Fruit fly (Drosophila melanogaster) whole organism, pupa: Measurements from ENCODE around the gene CG2211.

Experiments used
- CG10348 ChIP-seq: fragments of 200-800 bp; sonication (Bioruptor generic); IDR thresholded peaks from 2 replicates; pipeline ENCODE4 v1.3.6; 2022; ENCODE audit warnings: missing biosample characterization, missing genetic modification characterization
- CG12605 ChIP-seq: fragments of 200-800 bp; sonication (Bioruptor generic); IDR thresholded peaks from 2 replicates; pipeline ENCODE4 v1.3.6; 2022; ENCODE audit warnings: missing biosample characterization, missing genetic modification characterization
- CG13204 ChIP-seq: fragments of 200-800 bp; sonication (Bioruptor generic); optimal IDR thresholded peaks from 2 replicates; lab custom pipeline; 2018; ENCODE audit warnings: missing biosample characterization, mild to moderate bottlenecking, missing genetic modification characterization, moderate library complexity
- CG14655 ChIP-seq: fragments of 200-800 bp; sonication (Bioruptor generic); optimal IDR thresholded peaks from 3 replicates; lab custom pipeline; 2017; ENCODE audit warnings: mild to moderate bottlenecking, missing biosample characterization, missing genetic modification reagents, missing genetic modification characterization
- CG15710 ChIP-seq: fragments of 200-800 bp; sonication (Bioruptor generic); optimal IDR thresholded peaks from 2 replicates; lab custom pipeline; 2018; ENCODE audit warnings: missing biosample characterization, mild to moderate bottlenecking, missing genetic modification characterization, moderate library complexity
- CG17806 ChIP-seq: fragments of 200-800 bp; sonication (Bioruptor generic); optimal IDR thresholded peaks from 2 replicates; lab custom pipeline; 2018; ENCODE audit warnings: missing biosample characterization, mild to moderate bottlenecking, missing genetic modification characterization, moderate library complexity
- CG32121 ChIP-seq: fragments of 200-800 bp; sonication (Bioruptor generic); IDR thresholded peaks from 2 replicates; pipeline ENCODE4 v1.3.6; 2022; ENCODE audit warnings: missing biosample characterization, missing genetic modification characterization
- CG34367 ChIP-seq: fragments of 200-800 bp; sonication (Bioruptor generic); optimal IDR thresholded peaks from 2 replicates; lab custom pipeline; 2018; ENCODE audit warnings: missing biosample characterization, mild to moderate bottlenecking, missing genetic modification characterization
- CG4496 ChIP-seq: fragments of 200-800 bp; sonication (Bioruptor generic); IDR thresholded peaks from 3 replicates; pipeline ENCODE4 v1.3.6; 2022; ENCODE audit warnings: missing biosample characterization, missing genetic modification characterization
- CG8159 ChIP-seq: fragments of 200-800 bp; sonication (Bioruptor generic); optimal IDR thresholded peaks from 3 replicates; lab custom pipeline; 2018; ENCODE audit warnings: missing biosample characterization, mild to moderate bottlenecking, missing genetic modification characterization, moderate library complexity
- CG8301 ChIP-seq: fragments of 200-800 bp; sonication (Bioruptor generic); optimal IDR thresholded peaks from 2 replicates; lab custom pipeline; 2018; ENCODE audit warnings: missing biosample characterization, mild to moderate bottlenecking, missing genetic modification characterization
- CG9948 ChIP-seq: fragments of 200-800 bp; sonication (Bioruptor generic); optimal IDR thresholded peaks from 2 replicates; lab custom pipeline; 2018; ENCODE audit warnings: missing biosample characterization, mild to moderate bottlenecking, missing genetic modification characterization, moderate library complexity
- D1 ChIP-seq: fragments of 200-800 bp; sonication (Bioruptor generic); optimal IDR thresholded peaks from 2 replicates; lab custom pipeline; 2018; ENCODE audit warnings: missing biosample characterization, mild to moderate bottlenecking, missing genetic modification characterization, moderate library complexity
- EcR ChIP-seq: fragments of 200-800 bp; sonication (Bioruptor generic); optimal IDR thresholded peaks from 3 replicates; lab custom pipeline; 2019; ENCODE audit warnings: missing biosample characterization, missing genetic modification characterization, mild to moderate bottlenecking, moderate library complexity, missing genetic modification reagents
- Ets98B ChIP-seq: fragments of 200-800 bp; sonication (Bioruptor generic); IDR thresholded peaks from 2 replicates; pipeline ENCODE4 v1.3.6; 2022; ENCODE audit warnings: missing biosample characterization, missing genetic modification characterization
- Pif1A ChIP-seq: fragments of 200-800 bp; sonication (Bioruptor generic); optimal IDR thresholded peaks from 3 replicates; lab custom pipeline; 2016; ENCODE audit warnings: missing biosample characterization, missing genetic modification characterization
- Pif1B ChIP-seq: fragments of 200-800 bp; sonication (Bioruptor generic); optimal IDR thresholded peaks from 3 replicates; lab custom pipeline; 2016; ENCODE audit warnings: missing biosample characterization, missing genetic modification characterization
- Snoo ChIP-seq: fragments of 200-800 bp; sonication (Bioruptor generic); optimal IDR thresholded peaks from 3 replicates; lab custom pipeline; 2017; ENCODE audit warnings: missing biosample characterization, mild to moderate bottlenecking, missing genetic modification characterization, inconsistent platforms
- fd96Ca ChIP-seq: fragments of 200-800 bp; sonication (Bioruptor generic); IDR thresholded peaks from 3 replicates; pipeline ENCODE4 v1.3.6; 2022; ENCODE audit warnings: missing biosample characterization, missing genetic modification characterization
- gl ChIP-seq: fragments of 200-800 bp; sonication (Bioruptor generic); optimal IDR thresholded peaks from 2 replicates; lab custom pipeline; 2018; ENCODE audit warnings: missing biosample characterization, mild to moderate bottlenecking, missing genetic modification characterization
- rn ChIP-seq: fragments of 200-800 bp; sonication (Bioruptor generic); IDR thresholded peaks from 2 replicates; pipeline ENCODE4 v1.3.6; 2022; ENCODE audit warnings: missing biosample characterization, missing genetic modification characterization

Gene CG2211

dm6 chr3L:1302950-1303352 is 32.2 kb downstream of the CG2211 start:
- no peak for TF ChIP-seq rn (GFP tag; lab: Robert Waterston, UW)
- no peak for TF ChIP-seq CG32121 (GFP tag; lab: Robert Waterston, UW)
- no peak for TF ChIP-seq fd96Ca (GFP tag; lab: Robert Waterston, UW)
- TF ChIP-seq gl (tag; lab: Kevin White, UChicago): no peak
- TF ChIP-seq D1: no peak
- no peak for TF ChIP-seq CG8159 (tag; lab: Kevin White, UChicago)
- no peak for TF ChIP-seq CG9948 (tag; lab: Kevin White, UChicago)
- no peak for TF ChIP-seq CG17806 (tag; lab: Kevin White, UChicago)

DNA sequence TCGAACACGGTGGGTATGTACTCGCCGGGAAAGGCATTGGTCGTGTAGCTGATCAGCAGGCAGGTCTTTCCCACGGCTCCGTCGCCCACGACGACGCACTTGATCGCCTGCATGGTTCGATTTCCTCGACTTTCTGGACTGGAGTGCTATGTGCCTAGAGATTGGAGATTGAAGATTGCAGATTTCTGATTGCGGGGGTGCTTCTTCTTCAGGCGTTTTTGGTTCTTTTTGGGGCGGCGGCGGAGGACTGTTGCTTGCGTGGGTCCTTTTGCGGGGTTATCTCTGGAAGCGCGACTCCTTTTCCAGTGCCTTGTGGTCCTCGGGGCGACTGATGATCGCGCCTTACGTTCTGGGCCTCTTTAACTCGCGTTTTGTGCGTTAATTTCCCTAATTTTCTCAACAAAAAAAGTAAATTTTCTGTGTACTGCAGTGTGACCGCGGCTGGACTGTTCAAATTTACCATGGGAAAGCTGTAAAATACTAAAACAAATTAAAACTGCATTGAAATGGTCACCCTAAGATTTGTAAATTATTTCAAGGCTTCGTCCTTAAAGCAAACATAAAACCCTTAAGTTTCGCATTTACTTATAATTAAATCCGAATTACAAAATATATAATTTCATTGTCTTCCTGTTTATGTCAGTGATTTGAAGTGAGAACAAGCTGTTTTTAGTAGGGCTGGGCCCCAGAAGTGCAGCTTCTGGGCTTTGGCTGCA is 32.8 kb downstream of the CG2211 start, which contains the start of the genes Rac1 and Acat2:
Rac1 (minus strand) TSS at position 450 of the 716 bp plus-strand sequence.
Acat2 (plus strand) TSS at position 711 of the 716 bp plus-strand sequence.
- no peak for TF ChIP-seq CG13204 (GFP tag; lab: Kevin White, UChicago)
- no peak for TF ChIP-seq CG9948 (tag; lab: Kevin White, UChicago)
- TF ChIP-seq fd96Ca (GFP tag; lab: Robert Waterston, UW): no peak
- TF ChIP-seq CG17806 (tag; lab: Kevin White, UChicago): no peak
- no peak for TF ChIP-seq Pif1B (GFP tag; lab: Kevin White, UChicago)
- no peak for TF ChIP-seq CG34367 (tag; lab: Kevin White, UChicago)
- no peak for TF ChIP-seq CG15710 (tag; lab: Kevin White, UChicago)
- no peak for TF ChIP-seq gl (tag; lab: Kevin White, UChicago)
- no peak for TF ChIP-seq CG8301
- TF ChIP-seq CG12605 (GFP tag; lab: Robert Waterston, UW): no peak
- no peak for TF ChIP-seq EcR

dm6 chr3L:1300076-1300635 is 35.0 kb downstream of the CG2211 start:
- TF ChIP-seq CG13204 (GFP tag; lab: Kevin White, UChicago) (no peak), CG14655 (no peak), Ets98B (peak; percentile 31), CG15710 (tag; lab: Kevin White, UChicago) (peak; percentile 72), gl (tag; lab: Kevin White, UChicago) (peak; percentile 43), CG34367 (tag; lab: Kevin White, UChicago) (peak; percentile 54), CG8301 (peak; percentile 64), CG8159 (tag; lab: Kevin White, UChicago) (peak; percentile 72), fd96Ca (GFP tag; lab: Robert Waterston, UW) (no peak), Pif1A (no peak), Snoo (peak; percentile 70), EcR (no peak), CG4496 (GFP tag; lab: Robert Waterston, UW) (peak; percentile 74; the same call in 2 of the 3 replicates), CG10348 (GFP tag; lab: Robert Waterston, UW) (no peak), CG12605 (GFP tag; lab: Robert Waterston, UW) (no peak), CG17806 (tag; lab: Kevin White, UChicago) (peak; percentile 69), CG9948 (tag; lab: Kevin White, UChicago) (peak; percentile 64), rn (GFP tag; lab: Robert Waterston, UW) (no peak)

dm6 chr3L:1298509-1298908 is 36.6 kb downstream of the CG2211 start, which contains the start of gene scf:
scf (plus strand) TSS chr3L:1298672.
- TF ChIP-seq CG32121 (GFP tag; lab: Robert Waterston, UW) (0 out of 2 replicates have a peak, but pooled peaks have one; percentile 16), Ets98B (peak; percentile 36; the same call in 1 of the 2 replicates), CG9948 (tag; lab: Kevin White, UChicago) (no peak), CG4496 (GFP tag; lab: Robert Waterston, UW) (peak; percentile 18; the same call in 1 of the 3 replicates), EcR (peak; percentile 21), D1 (no peak), CG10348 (GFP tag; lab: Robert Waterston, UW) (no peak)

DNA sequence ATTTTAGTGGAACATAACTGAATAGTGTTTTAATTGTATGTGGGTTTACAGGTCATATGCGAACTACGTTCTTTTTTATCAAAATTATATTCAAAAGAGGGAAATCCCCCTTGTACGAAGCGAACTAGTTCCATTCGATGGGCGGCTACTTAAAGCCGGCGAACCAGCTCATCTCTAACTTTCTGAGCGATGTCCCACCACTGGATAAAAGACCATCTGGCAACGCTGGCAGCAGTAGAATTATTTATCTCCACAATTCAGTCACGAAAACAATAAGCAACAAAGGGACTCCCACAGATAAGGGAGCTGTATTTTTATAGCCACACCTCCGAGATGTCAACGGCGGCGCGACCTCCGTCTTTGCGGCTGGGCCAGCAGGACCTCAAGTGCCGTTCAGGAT is 39.5 kb downstream of the CG2211 start, which contains the start of gene Rabex-5:
Rabex-5 (plus strand) TSS at position 221 of the 400 bp plus-strand sequence.
- TF ChIP-seq CG32121 (GFP tag; lab: Robert Waterston, UW) (peak; percentile 34; the same call in 1 of the 2 replicates), CG15710 (tag; lab: Kevin White, UChicago) (no peak), Snoo (no peak), EcR (no peak), rn (GFP tag; lab: Robert Waterston, UW) (no peak), fd96Ca (GFP tag; lab: Robert Waterston, UW) (no peak; the same call in 2 of the 3 replicates), CG13204 (GFP tag; lab: Kevin White, UChicago) (no peak), CG4496 (GFP tag; lab: Robert Waterston, UW) (0 out of 3 replicates have a peak, but pooled peaks have one; percentile 25), CG8301 (no peak), CG14655 (no peak)

DNA sequence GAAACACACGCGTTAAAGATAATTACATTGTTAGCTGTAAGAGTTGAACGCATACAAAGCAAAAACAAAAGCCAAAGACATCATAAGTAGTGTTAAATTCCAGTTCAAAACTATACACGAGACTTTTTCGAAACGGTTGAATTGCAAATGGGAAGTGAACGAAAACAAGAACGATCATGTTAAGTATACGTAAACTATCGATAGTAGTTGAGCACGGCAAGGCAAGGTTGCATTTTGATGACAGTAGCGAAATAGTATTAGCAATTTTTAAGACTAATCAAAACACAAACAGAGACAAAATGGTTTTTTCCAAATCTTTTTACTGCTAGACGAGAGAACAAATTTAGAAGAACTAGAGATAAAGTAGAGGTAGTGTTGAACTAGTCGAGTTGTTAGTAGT is 40.3 kb downstream of the CG2211 start:
- TF ChIP-seq gl (tag; lab: Kevin White, UChicago) (no peak), CG9948 (tag; lab: Kevin White, UChicago) (no peak), CG13204 (GFP tag; lab: Kevin White, UChicago) (no peak), CG8301 (no peak)
